Worm (Caenorhabditis elegans): ENCODE measurements around the gene gba-1.

- peak; percentile 94 to 96 for TF ChIP-seq efl-1 (optimal IDR thresholded peaks at IDR 0.05)
- TF ChIP-seq efl-1 (GFP tag; optimal IDR thresholded peaks at IDR 0.05 in 1 of 2): peak; percentile 95 to 99
- TF ChIP-seq tlp-1 (tag; optimal IDR thresholded peaks at IDR 0.05): no peak
- TF ChIP-seq fos-1 (tag; optimal IDR thresholded peaks at IDR 0.05): no peak
- no peak for TF ChIP-seq lin-39 (tag; optimal IDR thresholded peaks at IDR 0.05)
- TF ChIP-seq egl-27 (tag; optimal IDR thresholded peaks at IDR 0.05): no peak
- TF ChIP-seq jun-1 (tag; optimal IDR thresholded peaks at IDR 0.05): peak; percentile 6
- no peak for TF ChIP-seq elt-3 (tag; optimal IDR thresholded peaks at IDR 0.05)
- TF ChIP-seq lir-3 (tag; optimal IDR thresholded peaks at IDR 0.05; ENCODE audit: poor library complexity): no peak
- TF ChIP-seq nhr-77 (tag; optimal IDR thresholded peaks at IDR 0.05): no peak
- TF ChIP-seq ztf-11 (tag; optimal IDR thresholded peaks at IDR 0.05): no peak
- TF ChIP-seq nhr-237 (tag; optimal IDR thresholded peaks at IDR 0.05): no peak
Observed at ce11 chrII:2204077-2204476, 27.5 kb downstream of the gba-1 start, which contains the start of gene Y59C2A.2.

Data from whole organism, L1 larva.